Worm (Caenorhabditis elegans) whole organism, early embryonic: ENCODE results near the gene T24F1.7.
A peak's percentile ranks its signal among the peaks of the same experiment; 100 is the strongest.

ENCODE experiments used
- B0310.2 ChIP-seq: sonication (generic microtip); optimal IDR thresholded peaks from 2 replicates; lab custom pipeline; 2016; ENCODE audit warnings: mild to moderate bottlenecking, missing genetic modification characterization, missing compliant biosample characterization
- F13C5.2 ChIP-seq: sonication (generic microtip); optimal IDR thresholded peaks from 2 replicates; lab custom pipeline; 2017; ENCODE audit warnings: mild to moderate bottlenecking, missing genetic modification characterization, inconsistent platforms, missing compliant biosample characterization
- aly-1 ChIP-seq: sonication (generic microtip); optimal IDR thresholded peaks from 2 replicates; lab custom pipeline; 2016; ENCODE audit warnings: missing genetic modification characterization, missing compliant biosample characterization
- ama-1 ChIP-seq: fragments of 150-350 bp; optimal IDR thresholded peaks from 2 replicates; lab custom pipeline; 2014
- ceh-13 ChIP-seq: fragments of 200-800 bp; sonication (Bioruptor generic); optimal IDR thresholded peaks from 2 replicates; lab custom pipeline; 2018; ENCODE audit warnings: mild to moderate bottlenecking, missing genetic modification characterization, missing compliant biosample characterization
- ceh-36 ChIP-seq: sonication (generic microtip); optimal IDR thresholded peaks from 2 replicates; lab custom pipeline; 2016; ENCODE audit warnings: missing genetic modification characterization, inconsistent platforms, missing compliant biosample characterization
- ets-7 ChIP-seq: sonication (generic microtip); optimal IDR thresholded peaks from 2 replicates; lab custom pipeline; 2016; ENCODE audit warnings: missing genotype, missing genetic modification characterization, missing compliant biosample characterization
- flt-1 ChIP-seq: fragments of 200-800 bp; sonication (Bioruptor generic); IDR thresholded peaks from 2 replicates; pipeline ENCODE4 v1.3.6; 2022; ENCODE audit warnings: missing genetic modification characterization, missing compliant biosample characterization
- hmbx-1 ChIP-seq: sonication (generic microtip); optimal IDR thresholded peaks from 2 replicates; lab custom pipeline; 2016; ENCODE audit warnings: mild to moderate bottlenecking, missing genetic modification characterization, missing compliant biosample characterization
- hmg-4 ChIP-seq: fragments of 200-800 bp; sonication (Bioruptor generic); optimal IDR thresholded peaks from 2 replicates; lab custom pipeline; 2018; ENCODE audit warnings: mild to moderate bottlenecking, missing genetic modification characterization, missing compliant biosample characterization
- hnd-1 ChIP-seq: sonication (generic microtip); optimal IDR thresholded peaks from 2 replicates; lab custom pipeline; 2016; ENCODE audit warnings: missing genetic modification characterization, missing compliant biosample characterization
- pes-1 ChIP-seq: fragments of 200-800 bp; sonication (Bioruptor generic); IDR thresholded peaks from 2 replicates; pipeline ENCODE4 v1.3.6; 2022; ENCODE audit warnings: missing genetic modification reagents, missing genetic modification characterization, missing compliant biosample characterization
- scrt-1 ChIP-seq: fragments of 200-800 bp; sonication (Bioruptor generic); IDR thresholded peaks from 2 replicates; pipeline ENCODE4 v1.3.6; 2022; ENCODE audit warnings: missing genetic modification characterization, missing compliant biosample characterization
- sea-1 ChIP-seq: fragments of 200-800 bp; sonication (Bioruptor generic); conservative IDR thresholded peaks from 2 replicates; pipeline ENCODE4 v1.3.6; 2022; ENCODE audit warnings: missing genetic modification characterization, missing compliant biosample characterization
- tbx-11 ChIP-seq: fragments of 200-800 bp; sonication (Bioruptor generic); IDR thresholded peaks from 2 replicates; pipeline ENCODE4 v1.3.6; 2022; ENCODE audit warnings: missing genetic modification characterization, missing compliant biosample characterization
- tbx-37 ChIP-seq: fragments of 200-800 bp; sonication (Bioruptor generic); conservative IDR thresholded peaks from 2 replicates; pipeline ENCODE4 v1.3.6; 2022; ENCODE audit warnings: missing genetic modification reagents, missing genetic modification characterization, missing compliant biosample characterization
- tra-4 ChIP-seq: sonication (generic microtip); optimal IDR thresholded peaks from 2 replicates; lab custom pipeline; 2017; ENCODE audit warnings: missing genetic modification characterization, missing compliant biosample characterization

Gene T24F1.7

DNA sequence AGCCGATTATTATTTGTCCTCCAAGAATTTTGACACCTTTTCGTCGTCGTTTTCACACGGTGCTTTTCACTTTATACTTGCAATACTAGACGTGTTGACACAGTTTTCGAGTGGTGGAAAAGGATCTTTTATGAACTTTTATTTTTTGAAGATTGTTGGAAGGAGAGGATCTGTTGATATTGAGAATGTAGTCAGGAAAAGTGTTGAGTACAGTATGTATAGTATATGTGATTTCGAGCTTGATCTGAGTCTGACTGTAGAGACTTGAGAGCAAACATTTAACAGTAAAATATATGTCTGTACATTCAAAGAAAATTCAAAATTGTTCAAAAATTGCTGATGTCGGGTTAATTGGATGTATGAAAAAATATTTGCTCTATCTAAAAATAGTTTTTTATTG, 23.8 kb downstream of the T24F1.7 start:
- no peak for TF ChIP-seq F13C5.2
- no peak for TF ChIP-seq tra-4 (tag; lab: Kevin White, UChicago)
- no peak for TF ChIP-seq hnd-1 (tag; lab: Kevin White, UChicago)
- no peak for TF ChIP-seq flt-1 (GFP tag; lab: Robert Waterston, UW)
- no peak for TF ChIP-seq ceh-36 (tag; lab: Kevin White, UChicago)
- no peak for TF ChIP-seq sea-1 (GFP tag; lab: Robert Waterston, UW)
- TF ChIP-seq ceh-13 (GFP tag; lab: Kevin White, UChicago) = no peak
- TF ChIP-seq hmg-4 (GFP tag; lab: Kevin White, UChicago) = no peak
- TF ChIP-seq ama-1 (lab: Kevin White, UChicago) = no peak
- TF ChIP-seq scrt-1 (GFP tag; lab: Robert Waterston, UW) = no peak
- no peak for TF ChIP-seq pes-1 (GFP tag; lab: Robert Waterston, UW)
- no peak for TF ChIP-seq hmbx-1 (tag; lab: Kevin White, UChicago)
- no peak for TF ChIP-seq tbx-37 (GFP tag; lab: Robert Waterston, UW)
- no peak for TF ChIP-seq B0310.2
- no peak for TF ChIP-seq tbx-11 (GFP tag; lab: Robert Waterston, UW)
- no peak for TF ChIP-seq aly-1 (tag; lab: Kevin White, UChicago)
- no peak for TF ChIP-seq ets-7

DNA sequence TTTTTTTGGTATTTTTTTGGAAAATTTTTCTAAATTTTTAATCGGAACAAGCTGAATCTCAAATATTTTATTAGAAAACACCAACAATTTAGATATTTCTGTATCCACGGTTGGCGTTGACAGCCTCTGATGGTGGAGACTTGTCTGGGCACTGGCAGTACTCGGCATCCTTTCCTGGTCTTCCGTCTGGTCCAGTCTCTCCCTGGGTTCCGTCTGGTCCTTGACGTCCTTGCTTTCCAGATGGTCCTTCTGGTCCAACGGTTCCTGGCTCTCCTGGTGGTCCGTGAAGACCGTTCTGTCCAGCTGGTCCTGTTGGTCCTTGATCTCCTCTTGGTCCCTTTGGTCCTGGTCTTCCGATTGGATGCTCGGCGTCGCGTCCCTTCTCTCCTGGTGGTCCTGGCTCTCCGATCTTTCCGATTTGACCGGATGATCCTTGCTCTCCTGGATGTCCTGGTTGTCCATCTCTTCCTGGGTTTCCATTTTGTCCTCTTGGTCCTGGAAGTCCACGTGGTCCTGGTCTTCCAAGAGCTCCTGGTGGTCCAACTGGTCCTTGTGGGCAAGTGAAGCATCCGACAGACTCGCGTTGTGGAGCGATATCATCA, 24.4 kb downstream of the T24F1.7 start:
- no peak for TF ChIP-seq ets-7
- TF ChIP-seq aly-1 (tag; lab: Kevin White, UChicago) = no peak
- no peak for TF ChIP-seq tbx-11 (GFP tag; lab: Robert Waterston, UW)
- TF ChIP-seq hmg-4 (GFP tag; lab: Kevin White, UChicago) = no peak
- TF ChIP-seq flt-1 (GFP tag; lab: Robert Waterston, UW) = no peak
- no peak for TF ChIP-seq F13C5.2
- TF ChIP-seq ceh-13 (GFP tag; lab: Kevin White, UChicago) = no peak
- no peak for TF ChIP-seq tbx-37 (GFP tag; lab: Robert Waterston, UW)
- no peak for TF ChIP-seq sea-1 (GFP tag; lab: Robert Waterston, UW)
- no peak for TF ChIP-seq hmbx-1 (tag; lab: Kevin White, UChicago)

DNA sequence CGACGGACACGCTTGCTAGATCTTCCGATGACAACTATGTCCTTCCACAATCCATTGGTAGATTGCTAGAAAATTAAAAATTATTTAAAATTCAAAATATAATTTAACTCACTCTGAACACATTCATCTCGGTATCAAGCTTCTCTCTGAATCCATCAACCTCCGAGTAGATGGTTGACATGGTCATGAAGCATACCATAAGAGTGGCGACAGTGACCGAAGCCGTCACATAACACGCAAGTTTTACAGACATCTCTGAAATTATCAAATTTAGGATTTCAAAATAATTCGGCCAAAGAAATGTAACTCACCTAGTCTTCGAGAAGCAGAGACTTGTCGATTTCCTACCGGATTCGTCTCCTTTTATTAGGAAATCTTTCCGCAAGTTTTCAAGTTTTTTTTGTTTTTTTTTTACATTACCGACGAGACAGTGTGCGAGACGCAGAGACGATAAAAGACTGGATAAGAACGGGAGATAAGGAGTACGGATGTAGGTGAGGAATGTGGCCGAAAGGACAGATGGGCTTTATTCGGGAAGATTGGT, 25.2 kb downstream of the T24F1.7 start, which contains the start of gene sqt-1:
sqt-1 (minus strand) TSS at position 341 of the 544 bp plus-strand sequence.
- TF ChIP-seq pes-1 (GFP tag; lab: Robert Waterston, UW) (no peak), ama-1 (lab: Kevin White, UChicago) (no peak), hmg-4 (GFP tag; lab: Kevin White, UChicago) (no peak)

DNA sequence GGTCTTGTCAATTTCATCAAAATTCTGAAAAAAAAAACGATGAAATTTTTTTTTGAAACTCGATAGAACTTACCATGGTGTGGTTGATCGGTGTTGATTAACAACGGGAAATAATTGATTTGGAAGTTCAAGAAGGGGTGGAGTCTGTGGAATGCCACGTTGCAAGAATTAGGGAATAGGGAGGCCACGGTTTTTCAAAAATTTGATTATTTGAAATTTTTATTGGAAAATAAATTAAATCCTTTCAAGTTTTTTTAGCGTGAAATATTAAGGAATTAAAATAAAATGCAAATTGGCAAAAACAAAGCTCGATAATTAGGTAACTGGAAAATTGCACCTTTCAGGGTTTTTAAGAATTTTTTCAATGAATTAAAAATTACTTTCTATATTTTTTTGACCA, 27.2 kb downstream of the T24F1.7 start, which contains the start of gene rmd-3:
rmd-3 (minus strand) TSS at position 101 of the 400 bp plus-strand sequence.
- TF ChIP-seq aly-1 (tag; lab: Kevin White, UChicago) (no peak), B0310.2 (no peak), flt-1 (GFP tag; lab: Robert Waterston, UW) (no peak), ama-1 (lab: Kevin White, UChicago) (no peak), ceh-13 (GFP tag; lab: Kevin White, UChicago) (no peak), hnd-1 (tag; lab: Kevin White, UChicago) (no peak), tbx-37 (GFP tag; lab: Robert Waterston, UW) (no peak), ets-7 (no peak), sea-1 (GFP tag; lab: Robert Waterston, UW) (no peak), F13C5.2 (no peak)

DNA sequence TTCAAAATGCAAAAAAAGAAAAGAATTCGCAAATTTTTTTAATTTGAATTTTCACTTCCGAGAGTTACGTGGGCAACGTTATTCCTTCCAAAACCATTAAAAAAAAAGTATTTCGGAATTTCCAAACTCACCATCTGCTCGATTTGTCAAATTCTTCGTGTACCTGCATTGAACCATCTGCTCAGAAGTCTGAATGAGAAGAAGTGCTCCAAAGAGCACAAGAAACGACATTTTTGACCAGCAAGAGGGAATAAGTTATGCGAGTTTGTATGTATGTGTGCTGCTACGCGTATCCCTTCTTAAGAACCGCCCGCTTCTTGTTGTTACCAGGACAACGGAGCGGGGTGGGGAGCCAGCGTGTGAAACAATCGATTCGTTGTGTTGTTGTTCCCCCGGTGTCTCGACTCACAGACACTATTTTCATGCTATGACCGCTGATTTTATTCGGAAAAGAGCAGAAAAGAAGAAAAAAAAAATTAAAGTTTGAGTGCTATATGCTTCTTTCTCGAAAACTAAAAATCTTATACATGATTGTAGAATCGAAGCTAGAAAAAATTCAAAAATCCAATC, 31.1 kb downstream of the T24F1.7 start, which contains the start of gene lgc-20:
lgc-20 (minus strand) TSS at position 311 of the 570 bp plus-strand sequence.
- TF ChIP-seq flt-1 (GFP tag; lab: Robert Waterston, UW) (no peak), ceh-36 (tag; lab: Kevin White, UChicago) (no peak), ets-7 (no peak), ceh-13 (GFP tag; lab: Kevin White, UChicago) (no peak), aly-1 (tag; lab: Kevin White, UChicago) (no peak), F13C5.2 (no peak), hmg-4 (GFP tag; lab: Kevin White, UChicago) (no peak), hmbx-1 (tag; lab: Kevin White, UChicago) (no peak), tbx-11 (GFP tag; lab: Robert Waterston, UW) (no peak), B0310.2 (no peak), tbx-37 (GFP tag; lab: Robert Waterston, UW) (no peak)

DNA sequence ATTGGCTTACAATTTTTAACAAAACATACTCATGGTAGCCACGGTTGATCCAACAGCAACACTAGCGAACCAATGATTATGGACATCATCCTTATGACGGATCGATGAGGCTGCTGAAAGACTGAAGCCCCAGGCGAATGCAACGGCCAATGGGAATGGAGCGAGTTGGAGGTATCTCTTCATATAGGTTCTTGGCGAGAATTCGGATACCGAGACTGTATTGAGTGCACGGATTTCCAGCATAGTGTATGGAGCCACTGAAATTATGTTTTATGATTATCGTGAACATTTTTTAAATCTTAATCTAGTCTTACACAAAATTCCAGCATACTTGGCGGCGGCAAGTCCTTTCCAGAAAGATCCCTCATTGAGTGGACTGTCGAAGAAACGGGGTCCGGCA, 32.2 kb downstream of the T24F1.7 start:
- TF ChIP-seq sea-1 (GFP tag; lab: Robert Waterston, UW) = no peak
- TF ChIP-seq flt-1 (GFP tag; lab: Robert Waterston, UW) = no peak
- TF ChIP-seq ets-7 = no peak
- TF ChIP-seq F13C5.2 = no peak
- no peak for TF ChIP-seq ama-1 (lab: Kevin White, UChicago)

DNA sequence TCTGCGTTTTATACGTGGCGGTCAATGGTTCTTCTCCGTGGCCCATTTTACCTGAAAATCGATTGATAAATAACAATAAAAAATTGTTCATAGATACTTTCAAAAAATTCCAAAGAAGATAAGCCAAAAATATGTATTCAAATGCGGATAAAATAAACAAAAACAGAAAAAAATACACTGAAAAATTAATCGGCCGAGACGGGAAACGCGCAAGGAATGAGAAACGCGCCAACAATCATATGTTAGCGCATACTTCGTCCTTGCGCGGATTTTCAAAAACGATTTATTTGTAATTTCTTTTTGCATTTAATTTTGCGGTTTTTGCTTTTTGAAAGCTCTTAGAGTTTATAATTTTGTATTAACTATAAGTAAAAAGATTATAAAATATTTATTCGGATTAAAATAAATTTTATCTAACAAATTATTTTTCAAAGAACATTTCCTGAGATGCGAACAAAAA, 33.3 kb downstream of the T24F1.7 start, which contains the start of gene nduf-11:
nduf-11 (minus strand) TSS at position 51 of the 460 bp plus-strand sequence.
- TF ChIP-seq tra-4 (tag; lab: Kevin White, UChicago) (no peak), flt-1 (GFP tag; lab: Robert Waterston, UW) (peak; percentile 40; the same call in 1 of the 2 replicates), F13C5.2 (peak; percentile 63), B0310.2 (no peak), ceh-36 (tag; lab: Kevin White, UChicago) (peak; percentile 53), aly-1 (tag; lab: Kevin White, UChicago) (no peak), hnd-1 (tag; lab: Kevin White, UChicago) (peak; percentile 22), tbx-37 (GFP tag; lab: Robert Waterston, UW) (no peak; the same call in 1 of the 2 replicates), ets-7 (no peak), ama-1 (lab: Kevin White, UChicago) (no peak), pes-1 (GFP tag; lab: Robert Waterston, UW) (peak; percentile 65), ceh-13 (GFP tag; lab: Kevin White, UChicago) (no peak), hmbx-1 (tag; lab: Kevin White, UChicago) (no peak), tbx-11 (GFP tag; lab: Robert Waterston, UW) (no peak), hmg-4 (GFP tag; lab: Kevin White, UChicago) (no peak), sea-1 (GFP tag; lab: Robert Waterston, UW) (0 out of 2 replicates have a peak, but pooled peaks have one; percentile 45), scrt-1 (GFP tag; lab: Robert Waterston, UW) (peak; percentile 20; the same call in 1 of the 2 replicates)
